Worm (Caenorhabditis elegans): ENCODE measurements around the gene F19G12.11.
"Not testable (repeated sequence)": the region's sequence is repeated elsewhere in the genome, so short reads cannot be mapped to it uniquely, and the experiment has no call there.

F19G12.11 gene

ce11 chrX:1437097-1437496 lies 10.8 kb upstream of the F19G12.11 start:
- TF ChIP-seq mes-2 (tag; optimal IDR thresholded peaks at IDR 0.05; ENCODE audit: poor library complexity, severe bottlenecking) (peak; percentile 46), mep-1 (tag; optimal IDR thresholded peaks at IDR 0.05) (peak; percentile 3), Y105C5A.15 (GFP tag; IDR thresholded peaks at IDR 0.05) (no peak), fkh-10 (GFP tag; optimal IDR thresholded peaks at IDR 0.05) (peak; percentile 40), hmg-1.1 (GFP tag; IDR thresholded peaks at IDR 0.05) (peak; percentile 32; the same call in 1 of the 2 replicates), lsy-2 (tag; optimal IDR thresholded peaks at IDR 0.05) (peak in 1 of 2 experiments; percentile 14), unc-39 (tag; optimal IDR thresholded peaks at IDR 0.05) (no peak), egl-43 (GFP tag; IDR thresholded peaks at IDR 0.05) (0 out of 2 replicates have a peak, but pooled peaks have one; percentile 54), unc-62 (GFP tag; optimal IDR thresholded peaks at IDR 0.05 in 1 of 2) (peak in 1 of 2 experiments; percentile 56), unc-62 (tag; optimal IDR thresholded peaks at IDR 0.05) (no peak), F37D6.2 (tag; optimal IDR thresholded peaks at IDR 0.05) (peak; percentile 32), aly-2 (tag; optimal IDR thresholded peaks at IDR 0.05) (no peak)

DNA sequence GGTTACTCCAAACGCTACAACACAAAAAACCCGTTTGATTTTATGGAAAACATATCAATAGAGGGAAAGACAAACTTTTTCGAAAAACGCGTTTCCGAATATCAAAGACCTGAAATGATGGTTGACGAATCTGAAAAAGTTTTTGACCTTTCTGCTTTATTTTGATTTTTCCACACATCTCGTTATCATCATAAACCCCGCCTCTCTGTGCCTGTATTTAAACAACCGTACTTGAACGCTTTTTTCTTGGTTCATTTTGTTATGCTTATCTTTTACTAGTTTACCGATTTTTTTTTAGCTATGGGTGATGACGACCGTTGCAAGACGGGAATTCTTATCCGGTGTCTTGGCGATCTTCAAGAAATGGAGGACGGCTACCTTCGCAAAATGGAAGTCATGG lies 4.4 kb upstream of the F19G12.11 start, which contains the start of gene F19G12.1:
Gene F19G12.1, plus strand, starts transcription at position 301 of the 400 bp plus-strand sequence.
- TF ChIP-seq ctbp-1 (GFP tag; IDR thresholded peaks at IDR 0.05); unc-130 (GFP tag; optimal IDR thresholded peaks at IDR 0.05); lin-39 (tag; optimal IDR thresholded peaks at IDR 0.05): not testable (repeated sequence)

DNA sequence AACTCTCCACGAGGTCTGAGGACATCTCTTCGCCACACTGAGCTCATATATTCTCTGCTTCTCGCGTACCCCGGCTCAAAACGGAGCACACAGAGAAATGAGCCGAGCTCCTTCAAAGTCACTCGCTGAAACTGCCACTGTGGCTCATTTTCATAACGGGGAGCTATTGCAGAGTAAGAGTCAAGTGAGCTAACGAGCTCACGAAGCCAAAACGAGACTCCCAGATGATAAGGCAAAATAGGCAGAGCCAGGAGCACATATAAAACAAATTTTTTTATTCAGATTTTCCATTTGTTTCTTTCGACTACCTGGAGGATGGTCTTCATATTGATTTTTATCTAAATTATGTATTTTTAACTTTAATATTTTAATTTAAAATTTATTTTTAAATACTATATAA lies 1.8 kb downstream of the F19G12.11 start, which contains the start of gene F19G12.3:
Gene F19G12.3, plus strand, starts transcription at position 301 of the 400 bp plus-strand sequence.
- no peak for TF ChIP-seq dmd-6 (GFP tag; IDR thresholded peaks at IDR 0.05)
- peak in 1 of 2 experiments; percentile 87 for TF ChIP-seq unc-62 (GFP tag; optimal IDR thresholded peaks at IDR 0.05 in 1 of 2)
- TF ChIP-seq unc-62 (tag; optimal IDR thresholded peaks at IDR 0.05) = no peak

DNA sequence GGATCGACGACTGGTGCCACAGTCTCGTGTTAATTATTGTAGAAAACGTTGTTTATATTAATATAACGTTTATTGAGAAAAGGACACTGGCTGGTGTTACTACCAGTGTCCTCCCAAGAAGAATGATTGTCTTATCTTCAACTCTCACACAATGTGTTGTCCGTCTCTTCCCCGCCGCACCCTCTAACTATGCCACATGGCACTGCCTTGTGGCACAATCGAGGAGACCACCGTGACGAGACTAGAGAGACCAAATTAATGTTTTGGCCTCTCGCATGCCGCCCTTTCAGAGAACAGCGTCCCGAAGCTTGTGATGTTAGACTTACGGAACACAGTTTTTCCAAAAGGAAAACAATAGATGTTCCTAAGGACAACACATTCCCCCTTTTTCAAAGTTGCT lies 4.1 kb downstream of the F19G12.11 start:
- peak; percentile 49 for TF ChIP-seq mxl-3 (GFP tag; optimal IDR thresholded peaks at IDR 0.05)
- peak; percentile 50 for TF ChIP-seq dmd-6 (GFP tag; IDR thresholded peaks at IDR 0.05)
- peak; percentile 30 for TF ChIP-seq hlh-11 (tag; optimal IDR thresholded peaks at IDR 0.05)
- peak; percentile 32 for TF ChIP-seq hlh-30 (tag; optimal IDR thresholded peaks at IDR 0.05; ENCODE audit: insufficient read depth)
- TF ChIP-seq tra-1 (GFP tag; IDR thresholded peaks at IDR 0.05) = 0 out of 2 replicates have a peak, but pooled peaks have one; percentile 50
- 0 out of 2 replicates have a peak, but pooled peaks have one; percentile 19 for TF ChIP-seq hmg-1.1 (GFP tag; IDR thresholded peaks at IDR 0.05)
- TF ChIP-seq daf-16 (GFP tag; optimal IDR thresholded peaks at IDR 0.05) = not testable (repeated sequence)
- TF ChIP-seq daf-16 (tag; optimal IDR thresholded peaks at IDR 0.05) = peak; percentile 17
- peak; percentile 21 for TF ChIP-seq nhr-28 (tag; optimal IDR thresholded peaks at IDR 0.05)
- TF ChIP-seq lin-38 (GFP tag; IDR thresholded peaks at IDR 0.05) = peak; percentile 27; the same call in 1 of the 2 replicates

ce11 chrX:1420524-1420923 lies 5.8 kb downstream of the F19G12.11 start:
- no peak for TF ChIP-seq mes-2 (tag; optimal IDR thresholded peaks at IDR 0.05; ENCODE audit: poor library complexity, severe bottlenecking)
- no peak for TF ChIP-seq dmd-8 (GFP tag; IDR thresholded peaks at IDR 0.05)
- no peak for TF ChIP-seq nhr-41 (GFP tag; IDR thresholded peaks at IDR 0.05)
- no peak for TF ChIP-seq nhr-25 (tag; optimal IDR thresholded peaks at IDR 0.05; ENCODE audit: borderline replicate concordance, insufficient read depth)
- no peak for TF ChIP-seq lsy-2 (tag; optimal IDR thresholded peaks at IDR 0.05)
- TF ChIP-seq ceh-32 (tag; optimal IDR thresholded peaks at IDR 0.05; ENCODE audit: poor library complexity) = no peak
- no peak for TF ChIP-seq F49E8.2 (tag; optimal IDR thresholded peaks at IDR 0.05; ENCODE audit: borderline replicate concordance)
- no peak for TF ChIP-seq unc-130 (GFP tag; optimal IDR thresholded peaks at IDR 0.05)
- no peak for TF ChIP-seq D1046.2 (GFP tag; IDR thresholded peaks at IDR 0.05)
- no peak for TF ChIP-seq nhr-28 (tag; optimal IDR thresholded peaks at IDR 0.05)
- TF ChIP-seq zag-1 (tag; optimal IDR thresholded peaks at IDR 0.05) = no peak
- TF ChIP-seq daf-16 (GFP tag; optimal IDR thresholded peaks at IDR 0.05) = no peak
- TF ChIP-seq daf-16 (tag; optimal IDR thresholded peaks at IDR 0.05) = peak; percentile 3
- no peak for TF ChIP-seq egl-27 (tag; optimal IDR thresholded peaks at IDR 0.05)
- peak; percentile 28 for TF ChIP-seq dve-1 (tag; optimal IDR thresholded peaks at IDR 0.05; ENCODE audit: insufficient read depth)
- no peak for TF ChIP-seq lir-3 (tag; optimal IDR thresholded peaks at IDR 0.05)
- no peak for TF ChIP-seq sdz-12 (GFP tag; optimal IDR thresholded peaks at IDR 0.05)
- TF ChIP-seq lin-38 (GFP tag; IDR thresholded peaks at IDR 0.05) = peak; percentile 55
- TF ChIP-seq zip-11 (GFP tag; IDR thresholded peaks at IDR 0.05) = no peak
- TF ChIP-seq Y105C5A.15 (GFP tag; IDR thresholded peaks at IDR 0.05) = no peak
- no peak for TF ChIP-seq lin-29 (GFP tag; IDR thresholded peaks at IDR 0.05)
- TF ChIP-seq skn-1 (tag; optimal IDR thresholded peaks at IDR 0.05) = no peak
- TF ChIP-seq ama-1 (optimal IDR thresholded peaks at IDR 0.05) = no peak
- TF ChIP-seq ztf-11 (tag; optimal IDR thresholded peaks at IDR 0.05) = no peak
- no peak for TF ChIP-seq spr-1 (tag; optimal IDR thresholded peaks at IDR 0.05)
- no peak for TF ChIP-seq aha-1 (tag)
